Worm (Caenorhabditis elegans) whole organism, young adult: ENCODE results near the gene R04E5.9.

ENCODE experiments used
- F10E7.11 ChIP-seq: sonication (generic microtip); optimal IDR thresholded peaks from 2 replicates; lab custom pipeline; 2017; ENCODE audit warnings: mild to moderate bottlenecking, missing genetic modification characterization, moderate library complexity, missing compliant biosample characterization
- F22D6.2 ChIP-seq: sonication (generic microtip); optimal IDR thresholded peaks from 2 replicates; lab custom pipeline; 2016; ENCODE audit warnings: mild to moderate bottlenecking, missing genetic modification characterization, missing compliant biosample characterization
- ekl-4 ChIP-seq: fragments of 200-800 bp; sonication (Bioruptor generic); IDR thresholded peaks from 2 replicates; pipeline ENCODE4 v1.3.6; 2022; ENCODE audit warnings: missing genetic modification reagents, missing genetic modification characterization, missing compliant biosample characterization
- hmg-1.2 ChIP-seq: fragments of 200-800 bp; sonication (Bioruptor generic); IDR thresholded peaks from 2 replicates; pipeline ENCODE4 v1.3.6; 2022; ENCODE audit warnings: missing genetic modification reagents, missing genetic modification characterization, missing compliant biosample characterization
- lin-54 ChIP-seq: fragments of 200-800 bp; sonication (Bioruptor generic); optimal IDR thresholded peaks from 2 replicates; lab custom pipeline; 2018; ENCODE audit warnings: mild to moderate bottlenecking, missing genetic modification characterization, missing compliant biosample characterization
- nhr-80 ChIP-seq: sonication (generic microtip); optimal IDR thresholded peaks from 2 replicates; lab custom pipeline; 2016; ENCODE audit warnings: missing genetic modification characterization, missing compliant biosample characterization
- nhr-90 ChIP-seq: sonication (generic microtip); optimal IDR thresholded peaks from 2 replicates; lab custom pipeline; 2016; ENCODE audit warnings: missing genotype, mild to moderate bottlenecking, missing genetic modification characterization, missing compliant biosample characterization
- pha-4 ChIP-seq: fragments of 150-350 bp; sonication (generic microtip); optimal IDR thresholded peaks from 2 replicates; lab custom pipeline; 2014; ENCODE audit warnings: missing biosample characterization, missing genetic modification reagents, missing genetic modification characterization
- sptf-2 ChIP-seq: fragments of 200-800 bp; sonication (Bioruptor generic); optimal IDR thresholded peaks from 2 replicates; lab custom pipeline; 2018; ENCODE audit warnings: mild to moderate bottlenecking, missing genetic modification characterization, missing compliant biosample characterization
- unc-62 ChIP-seq: fragments of 150-350 bp; optimal IDR thresholded peaks from 2 replicates; lab custom pipeline; 2014; ENCODE audit warnings: missing biosample characterization, missing genetic modification reagents, missing genetic modification characterization

ce11 chrX:8843988-8844387 lies 33.0 kb upstream of the R04E5.9 start, which contains the start of gene ubc-23:
- TF ChIP-seq unc-62: no peak
- no peak for TF ChIP-seq hmg-1.2 (GFP tag; lab: Robert Waterston, UW)
- TF ChIP-seq ekl-4 (GFP tag; lab: Robert Waterston, UW): no peak
- no peak for TF ChIP-seq lin-54 (GFP tag; lab: Kevin White, UChicago)
- TF ChIP-seq nhr-80 (tag; lab: Kevin White, UChicago): no peak
- TF ChIP-seq pha-4: no peak
- TF ChIP-seq F10E7.11 (tag; lab: Kevin White, UChicago): no peak
- TF ChIP-seq sptf-2: no peak
- no peak for TF ChIP-seq nhr-90 (tag; lab: Kevin White, UChicago)
- no peak for TF ChIP-seq F22D6.2 (tag; lab: Kevin White, UChicago)
